Worm (Caenorhabditis elegans): ENCODE results near the gene R102.10.
A peak's percentile ranks its signal among the peaks of the same experiment; 100 is the strongest.

The R102.10 gene

ce11 chrIV:10714594-10714993 lies 9.3 kb downstream of the R102.10 start:
- TF ChIP-seq mdl-1 (tag; optimal IDR thresholded peaks at IDR 0.05), result no peak
- no peak for TF ChIP-seq fkh-2 (tag; optimal IDR thresholded peaks at IDR 0.05)
- no peak for TF ChIP-seq lin-39 (tag; optimal IDR thresholded peaks at IDR 0.05)
- no peak for TF ChIP-seq elt-3 (tag; optimal IDR thresholded peaks at IDR 0.05)
- TF ChIP-seq ztf-4 (tag; optimal IDR thresholded peaks at IDR 0.05), result no peak
- peak; percentile 7 for TF ChIP-seq pqm-1 (tag; optimal IDR thresholded peaks at IDR 0.05)
- no peak for TF ChIP-seq ztf-11 (tag; optimal IDR thresholded peaks at IDR 0.05)
- peak; percentile 78 for TF ChIP-seq pha-4 (tag; optimal IDR thresholded peaks at IDR 0.05)
- TF ChIP-seq elt-2 (tag; optimal IDR thresholded peaks at IDR 0.05), result peak; percentile 2
- no peak for TF ChIP-seq nhr-28 (tag; optimal IDR thresholded peaks at IDR 0.05)

- no peak for TF ChIP-seq ceh-82 (tag; optimal IDR thresholded peaks at IDR 0.05)
- no peak for TF ChIP-seq nhr-67 (tag; optimal IDR thresholded peaks at IDR 0.05)
- no peak for TF ChIP-seq hmg-11 (tag; optimal IDR thresholded peaks at IDR 0.05)
- no peak for TF ChIP-seq unc-39 (tag; optimal IDR thresholded peaks at IDR 0.05)
- no peak for TF ChIP-seq lsy-12 (tag; optimal IDR thresholded peaks at IDR 0.05)
- TF ChIP-seq tbx-2 (tag; optimal IDR thresholded peaks at IDR 0.05), result no peak
- TF ChIP-seq lin-15B (tag; optimal IDR thresholded peaks at IDR 0.05), result no peak
- no peak for TF ChIP-seq zag-1 (tag; optimal IDR thresholded peaks at IDR 0.05)
- TF ChIP-seq elt-2 (tag; optimal IDR thresholded peaks at IDR 0.05), result no peak
- TF ChIP-seq ztf-4 (tag; optimal IDR thresholded peaks at IDR 0.05), result no peak
- no peak for TF ChIP-seq snpc-4 (tag; optimal IDR thresholded peaks at IDR 0.05)
- TF ChIP-seq nhr-25 (tag; optimal IDR thresholded peaks at IDR 0.05), result no peak
- TF ChIP-seq lin-39 (tag; optimal IDR thresholded peaks at IDR 0.05), result no peak
- no peak for TF ChIP-seq ceh-16 (tag; optimal IDR thresholded peaks at IDR 0.05)
These were observed 11.1 kb downstream of the R102.10 start, which contains the start of gene ncx-3 for ce11 chrIV:10716348-10716747. Gene ncx-3 (plus strand): TSS chrIV:10716648.

- TF ChIP-seq snpc-4 (tag; optimal IDR thresholded peaks at IDR 0.05) (no peak), nhr-23 (tag; optimal IDR thresholded peaks at IDR 0.05) (no peak), ceh-9 (tag; optimal IDR thresholded peaks at IDR 0.05) (no peak), unc-39 (tag; optimal IDR thresholded peaks at IDR 0.05) (no peak), eor-1 (tag; optimal IDR thresholded peaks at IDR 0.05) (no peak), elt-1 (tag; optimal IDR thresholded peaks at IDR 0.05) (no peak), skn-1 (tag; optimal IDR thresholded peaks at IDR 0.05) (no peak), nhr-11 (tag; optimal IDR thresholded peaks at IDR 0.05) (no peak), ztf-11 (tag; optimal IDR thresholded peaks at IDR 0.05) (no peak), ama-1 (optimal IDR thresholded peaks at IDR 0.05) (no peak), nhr-76 (tag; optimal IDR thresholded peaks at IDR 0.05) (no peak)
These were observed 12.8 kb downstream of the R102.10 start for ce11 chrIV:10718075-10718474.

ce11 chrIV:10718865-10719264 lies 13.6 kb downstream of the R102.10 start:
- TF ChIP-seq ceh-82 (tag; optimal IDR thresholded peaks at IDR 0.05) (no peak), fkh-2 (tag; optimal IDR thresholded peaks at IDR 0.05) (no peak), jun-1 (tag; optimal IDR thresholded peaks at IDR 0.05) (no peak), mdl-1 (tag; optimal IDR thresholded peaks at IDR 0.05) (no peak), eor-1 (tag; optimal IDR thresholded peaks at IDR 0.05) (no peak), pqm-1 (tag; optimal IDR thresholded peaks at IDR 0.05) (no peak), skn-1 (tag; optimal IDR thresholded peaks at IDR 0.05) (no peak), snpc-4 (tag; optimal IDR thresholded peaks at IDR 0.05) (no peak), nhr-67 (tag; optimal IDR thresholded peaks at IDR 0.05) (no peak), nhr-11 (tag; optimal IDR thresholded peaks at IDR 0.05) (no peak), egl-27 (tag; optimal IDR thresholded peaks at IDR 0.05) (no peak)

ce11 chrIV:10727734-10728133 lies 22.5 kb downstream of the R102.10 start, which contains the start of gene ZC168.2:
Gene ZC168.2 (plus strand): TSS chrIV:10728034.
- TF ChIP-seq elt-3 (tag; optimal IDR thresholded peaks at IDR 0.05) (no peak), fkh-2 (tag; optimal IDR thresholded peaks at IDR 0.05) (no peak), egl-5 (tag; optimal IDR thresholded peaks at IDR 0.05) (no peak), hmg-11 (tag; optimal IDR thresholded peaks at IDR 0.05) (no peak), nhr-23 (tag; optimal IDR thresholded peaks at IDR 0.05) (no peak), elt-1 (tag; optimal IDR thresholded peaks at IDR 0.05) (no peak), fos-1 (tag; optimal IDR thresholded peaks at IDR 0.05) (no peak), nhr-12 (tag; optimal IDR thresholded peaks at IDR 0.05) (no peak), nhr-28 (tag; optimal IDR thresholded peaks at IDR 0.05) (no peak), nfya-1 (tag; optimal IDR thresholded peaks at IDR 0.05; ENCODE audit: insufficient read depth) (no peak), sea-2 (GFP tag; optimal IDR thresholded peaks at IDR 0.05) (no peak), ama-1 (optimal IDR thresholded peaks at IDR 0.05) (no peak), eor-1 (tag; optimal IDR thresholded peaks at IDR 0.05) (no peak), tbx-2 (tag; optimal IDR thresholded peaks at IDR 0.05) (no peak), lsy-12 (tag; optimal IDR thresholded peaks at IDR 0.05) (no peak), lin-39 (tag; optimal IDR thresholded peaks at IDR 0.05) (no peak), ceh-28 (tag; optimal IDR thresholded peaks at IDR 0.05) (no peak), jun-1 (tag; optimal IDR thresholded peaks at IDR 0.05) (no peak), nhr-43 (tag; optimal IDR thresholded peaks at IDR 0.05; ENCODE audit: poor library complexity, severe bottlenecking) (no peak)
